Fruit fly (Drosophila melanogaster) whole organism, embryonic: ENCODE measurements around the gene Ubc4.
A peak's percentile ranks its signal among the peaks of the same experiment; 100 is the strongest.

Source experiments
- B-H2 ChIP-seq: fragments of 200-800 bp; sonication (Bioruptor generic); optimal IDR thresholded peaks from 2 replicates; lab custom pipeline; 2018; ENCODE audit warnings: missing biosample characterization, mild to moderate bottlenecking, missing genetic modification characterization
- CG10565 ChIP-seq: fragments of 200-800 bp; sonication (Bioruptor generic); optimal IDR thresholded peaks from 3 replicates; lab custom pipeline; 2016; ENCODE audit warnings: missing biosample characterization, mild to moderate bottlenecking, missing genetic modification characterization
- CG11695 ChIP-seq: fragments of 200-800 bp; sonication (Bioruptor generic); IDR thresholded peaks from 3 replicates; pipeline ENCODE4 v1.3.6; 2022; ENCODE audit warnings: missing biosample characterization, missing genetic modification characterization
- CG11723 ChIP-seq: fragments of 200-800 bp; sonication (Bioruptor generic); optimal IDR thresholded peaks from 2 replicates; lab custom pipeline; 2017; ENCODE audit warnings: missing biosample characterization, mild to moderate bottlenecking, missing genetic modification characterization
- CG12236 ChIP-seq: fragments of 200-800 bp; sonication (Bioruptor generic); optimal IDR thresholded peaks from 2 replicates; lab custom pipeline; 2016; ENCODE audit warnings: missing biosample characterization, missing genetic modification characterization
- CG13775 ChIP-seq: fragments of 200-800 bp; sonication (Bioruptor generic); optimal IDR thresholded peaks from 3 replicates; lab custom pipeline; 2017; ENCODE audit warnings: missing biosample characterization, mild to moderate bottlenecking, missing genetic modification characterization
- CG14014 ChIP-seq: fragments of 200-800 bp; sonication (Bioruptor generic); IDR thresholded peaks from 2 replicates; pipeline ENCODE4 v1.3.6; 2022; ENCODE audit warnings: missing biosample characterization, missing genetic modification characterization
- CG14050 ChIP-seq: fragments of 200-800 bp; sonication (Bioruptor generic); IDR thresholded peaks from 3 replicates; pipeline ENCODE4 v1.3.6; 2022; ENCODE audit warnings: missing biosample characterization, missing genetic modification characterization
- CG14667 ChIP-seq: fragments of 200-800 bp; sonication (Bioruptor generic); IDR thresholded peaks from 2 replicates; pipeline ENCODE4 v1.3.6; 2022; ENCODE audit warnings: missing biosample characterization, missing genetic modification characterization
- CG14965 ChIP-seq: fragments of 200-800 bp; sonication (Bioruptor generic); optimal IDR thresholded peaks from 2 replicates; lab custom pipeline; 2016; ENCODE audit warnings: missing biosample characterization, missing genetic modification characterization, borderline replicate concordance
- CG15269 ChIP-seq: fragments of 200-800 bp; sonication (Bioruptor generic); optimal IDR thresholded peaks from 2 replicates; lab custom pipeline; 2018; ENCODE audit warnings: missing biosample characterization, mild to moderate bottlenecking, missing genetic modification characterization, moderate library complexity
- CG17186 ChIP-seq: fragments of 200-800 bp; sonication (Bioruptor generic); optimal IDR thresholded peaks from 3 replicates; lab custom pipeline; 2017; ENCODE audit warnings: missing biosample characterization, missing genetic modification reagents, missing genetic modification characterization
- CG18476 ChIP-seq: fragments of 200-800 bp; sonication (Bioruptor generic); optimal IDR thresholded peaks from 2 replicates; lab custom pipeline; 2016; ENCODE audit warnings: missing biosample characterization, mild to moderate bottlenecking, missing genetic modification characterization
- CG30403 ChIP-seq: fragments of 200-800 bp; sonication (Bioruptor generic); optimal IDR thresholded peaks from 3 replicates; lab custom pipeline; 2016; ENCODE audit warnings: missing biosample characterization, missing genetic modification characterization
- CG34224 ChIP-seq: fragments of 200-800 bp; sonication (Bioruptor generic); IDR thresholded peaks from 3 replicates; pipeline ENCODE4 v1.3.6; 2022; ENCODE audit warnings: missing biosample characterization, missing genetic modification characterization; ENCODE audit not compliant: partially characterized antibody
- CG3726 ChIP-seq: fragments of 200-800 bp; sonication (Bioruptor generic); IDR thresholded peaks from 3 replicates; pipeline ENCODE4, ENCODE4 v1.3.6; 2022; ENCODE audit warnings: missing biosample characterization, missing genetic modification characterization
- CG4424 ChIP-seq: fragments of 200-800 bp; sonication (Bioruptor generic); optimal IDR thresholded peaks from 3 replicates; lab custom pipeline; 2016; ENCODE audit warnings: missing biosample characterization, missing genetic modification characterization
- CG5180 ChIP-seq: fragments of 200-800 bp; sonication (Bioruptor generic); optimal IDR thresholded peaks from 3 replicates; lab custom pipeline; 2017; ENCODE audit warnings: missing biosample characterization, missing genetic modification characterization, mild to moderate bottlenecking, moderate library complexity, missing genetic modification reagents
- CG6854 ChIP-seq: fragments of 200-800 bp; sonication (Bioruptor generic); optimal IDR thresholded peaks from 3 replicates; lab custom pipeline; 2017; ENCODE audit warnings: missing biosample characterization, mild to moderate bottlenecking, missing genetic modification characterization
- CG7745 ChIP-seq: fragments of 200-800 bp; sonication (Bioruptor generic); optimal IDR thresholded peaks from 2 replicates; lab custom pipeline; 2018; ENCODE audit warnings: missing biosample characterization, mild to moderate bottlenecking, missing genetic modification characterization, moderate library complexity
- CG8924 ChIP-seq: fragments of 200-800 bp; optimal IDR thresholded peaks from 3 replicates; lab custom pipeline; 2019; ENCODE audit warnings: missing biosample characterization, mild to moderate bottlenecking, missing genetic modification characterization, moderate library complexity
- CG9727 ChIP-seq: fragments of 200-800 bp; sonication (Bioruptor generic); optimal IDR thresholded peaks from 3 replicates; lab custom pipeline; 2017; ENCODE audit warnings: missing biosample characterization, mild to moderate bottlenecking, missing genetic modification characterization
- CTCF ChIP-seq: fragments of 200-800 bp; sonication (Bioruptor generic); optimal IDR thresholded peaks from 2 replicates; lab custom pipeline; 2017; ENCODE audit warnings: missing biosample characterization, mild to moderate bottlenecking, missing genetic modification characterization, moderate library complexity
- D19A ChIP-seq: fragments of 200-800 bp; optimal IDR thresholded peaks from 3 replicates; lab custom pipeline; 2019; ENCODE audit warnings: missing biosample characterization, mild to moderate bottlenecking, missing genetic modification characterization, moderate library complexity
- D19B ChIP-seq: fragments of 200-800 bp; sonication (Bioruptor generic); optimal IDR thresholded peaks from 2 replicates; lab custom pipeline; 2017; ENCODE audit warnings: missing biosample characterization, mild to moderate bottlenecking, missing genetic modification characterization
- Dref ChIP-seq: fragments of 200-800 bp; sonication (Bioruptor generic); IDR thresholded peaks from 2 replicates; pipeline ENCODE4 v1.3.6; 2022; ENCODE audit warnings: missing biosample characterization, missing genetic modification characterization
- Gug ChIP-seq: fragments of 200-800 bp; sonication (Bioruptor generic); IDR thresholded peaks from 4 replicates; pipeline ENCODE4 v1.3.6; 2022; ENCODE audit warnings: missing biosample characterization, missing genetic modification characterization
- HLH3B ChIP-seq: fragments of 200-800 bp; sonication (Bioruptor generic); IDR thresholded peaks from 2 replicates; pipeline ENCODE4 v1.3.6; 2022; ENCODE audit warnings: missing biosample characterization, missing genetic modification characterization
- HLHmδ ChIP-seq: fragments of 200-800 bp; sonication (Bioruptor generic); optimal IDR thresholded peaks from 2 replicates; lab custom pipeline; 2018; ENCODE audit warnings: missing biosample characterization, mild to moderate bottlenecking, missing genetic modification characterization, moderate library complexity
- Hr78 ChIP-seq, 2 experiments: fragments of 200-800 bp in 1 of 2; fragments of >200 bp in 1 of 2; sonication (Bioruptor generic) in 1 of 2; optimal IDR thresholded peaks; 2 replicates each; lab custom pipeline; 2017 to 2019; ENCODE audit warnings: missing biosample characterization in 2 of 2, missing genetic modification characterization in 2 of 2, mild to moderate bottlenecking in 1 of 2, moderate library complexity in 1 of 2
- Lpt ChIP-seq: fragments of >200 bp; optimal IDR thresholded peaks from 2 replicates; lab custom pipeline; 2018; ENCODE audit warnings: missing biosample characterization, missing genetic modification characterization
- Mrtf ChIP-seq: fragments of 200-800 bp; sonication (Bioruptor generic); IDR thresholded peaks from 3 replicates; pipeline ENCODE4 v1.3.6; 2022; ENCODE audit warnings: missing biosample characterization, missing genetic modification characterization
- Side ChIP-seq: fragments of 200-800 bp; sonication (Bioruptor generic); optimal IDR thresholded peaks from 2 replicates; lab custom pipeline; 2016; ENCODE audit warnings: missing biosample characterization, missing genetic modification characterization
- Taf1 ChIP-seq: fragments of 200-800 bp; sonication (Bioruptor generic); IDR thresholded peaks from 2 replicates; pipeline ENCODE4 v1.3.6; 2022; ENCODE audit warnings: missing biosample characterization, missing genetic modification characterization
- bbx ChIP-seq: fragments of 200-800 bp; sonication (Bioruptor generic); IDR thresholded peaks from 2 replicates; pipeline ENCODE4 v1.3.6; 2022; ENCODE audit warnings: missing biosample characterization, missing genetic modification characterization; ENCODE audit not compliant: partially characterized antibody
- btn ChIP-seq: fragments of 200-800 bp; sonication (Bioruptor generic); optimal IDR thresholded peaks from 2 replicates; lab custom pipeline; 2016; ENCODE audit warnings: missing biosample characterization, missing genetic modification characterization
- cato ChIP-seq: fragments of 200-800 bp; sonication (Bioruptor generic); optimal IDR thresholded peaks from 2 replicates; lab custom pipeline; 2016; ENCODE audit warnings: missing biosample characterization, missing genetic modification characterization, borderline replicate concordance
- cwo ChIP-seq: fragments of 200-800 bp; sonication (Bioruptor generic); optimal IDR thresholded peaks from 3 replicates; lab custom pipeline; 2017; ENCODE audit warnings: missing biosample characterization, missing genetic modification characterization, mild to moderate bottlenecking, moderate library complexity, missing genetic modification reagents
- dpn ChIP-seq, 2 experiments: fragments of 200-800 bp; sonication (Bioruptor generic); optimal IDR thresholded peaks; 3 replicates each; lab custom pipeline; 2016; ENCODE audit warnings: missing biosample characterization in 2 of 2, missing genetic modification characterization in 2 of 2
- en ChIP-seq: fragments of 200-800 bp; sonication (Bioruptor generic); optimal IDR thresholded peaks from 2 replicates; lab custom pipeline; 2016; ENCODE audit warnings: missing biosample characterization, missing genetic modification characterization
- fd102C ChIP-seq: fragments of 200-800 bp; sonication (Bioruptor generic); optimal IDR thresholded peaks from 2 replicates; lab custom pipeline; 2018; ENCODE audit warnings: missing biosample characterization, mild to moderate bottlenecking, missing genetic modification characterization, moderate library complexity
- fd3F ChIP-seq: fragments of 200-800 bp; sonication (Bioruptor generic); optimal IDR thresholded peaks from 2 replicates; lab custom pipeline; 2018; ENCODE audit warnings: missing biosample characterization, mild to moderate bottlenecking, missing genetic modification characterization, moderate library complexity
- gcm ChIP-seq: fragments of 200-800 bp; sonication (Bioruptor generic); optimal IDR thresholded peaks from 2 replicates; lab custom pipeline; 2019; ENCODE audit warnings: missing biosample characterization, mild to moderate bottlenecking, missing genetic modification characterization, moderate library complexity
- grn ChIP-seq: fragments of 200-800 bp; sonication (Bioruptor generic); optimal IDR thresholded peaks from 3 replicates; lab custom pipeline; 2017; ENCODE audit warnings: missing biosample characterization, missing genetic modification characterization
- gsb-n ChIP-seq: fragments of 200-800 bp; sonication (Bioruptor generic); optimal IDR thresholded peaks from 3 replicates; lab custom pipeline; 2018; ENCODE audit warnings: missing biosample characterization, mild to moderate bottlenecking, missing genetic modification characterization
- ind ChIP-seq: fragments of 200-800 bp; sonication (Bioruptor generic); optimal IDR thresholded peaks from 3 replicates; lab custom pipeline; 2016; ENCODE audit warnings: missing biosample characterization, missing genetic modification characterization
- knrl ChIP-seq: fragments of 200-800 bp; sonication (Bioruptor generic); IDR thresholded peaks from 3 replicates; pipeline ENCODE4 v1.3.6; 2022; ENCODE audit warnings: missing biosample characterization, missing genetic modification characterization; ENCODE audit not compliant: partially characterized antibody
- sob ChIP-seq: fragments of 200-800 bp; sonication (Bioruptor generic); IDR thresholded peaks from 2 replicates; pipeline ENCODE4 v1.3.6; 2022; ENCODE audit warnings: missing biosample characterization, missing genetic modification characterization
- stwl ChIP-seq: fragments of 200-800 bp; sonication (Bioruptor generic); optimal IDR thresholded peaks from 3 replicates; lab custom pipeline; 2018; ENCODE audit warnings: missing biosample characterization, mild to moderate bottlenecking, missing genetic modification characterization, moderate library complexity
- tgo ChIP-seq: fragments of 200-800 bp; sonication (Bioruptor generic); IDR thresholded peaks from 3 replicates; pipeline ENCODE4 v1.3.6; 2022; ENCODE audit warnings: missing biosample characterization, missing genetic modification characterization

Ubc4 gene

dm6 chr3L:9692892-9693551 is 5.1 kb upstream of the Ubc4 start (continued):
- TF ChIP-seq D19A (peak; percentile 99), gsb-n (tag; lab: Kevin White, UChicago) (peak; percentile 90), HLH3B (peak; percentile 88; the same call in 1 of the 2 replicates), CG14667 (GFP tag; lab: Robert Waterston, UW) (peak; percentile 79), grn (GFP tag; lab: Kevin White, UChicago) (peak; percentile 62), bbx (GFP tag; lab: Robert Waterston, UW) (no peak), CG5180 (GFP tag; lab: Kevin White, UChicago) (peak; percentile 89), D19B (peak; percentile 99), Lpt (GFP tag; lab: Kevin White, UChicago) (no peak), knrl (GFP tag; lab: Robert Waterston, UW) (no peak), Hr78 (GFP tag; optimal IDR thresholded peaks at IDR 0.05; lab: Kevin White, UChicago) (peak in 1 of 2 experiments; percentile 91), CG17186 (GFP tag; lab: Kevin White, UChicago) (peak; percentile 74), CG34224 (GFP tag; lab: Robert Waterston, UW) (no peak), CG6854 (GFP tag; lab: Kevin White, UChicago) (peak; percentile 95), stwl (tag; lab: Kevin White, UChicago) (no peak), tgo (GFP tag; lab: Robert Waterston, UW) (peak; percentile 91), CG4424 (peak; percentile 97), CG14050 (GFP tag; lab: Robert Waterston, UW) (peak; percentile 72), CG11695 (GFP tag; lab: Robert Waterston, UW) (peak; percentile 93), Dref (no peak), fd102C (GFP tag; lab: Kevin White, UChicago) (peak; percentile 16), gcm (peak; percentile 85), CG10565 (peak; percentile 88), CTCF (GFP tag; lab: Kevin White, UChicago) (peak; percentile 52), CG11723 (GFP tag; lab: Kevin White, UChicago) (peak; percentile 95), CG14014 (GFP tag; lab: Robert Waterston, UW) (peak; percentile 86), CG13775 (peak; percentile 97), CG9727 (peak; percentile 98), CG18476 (GFP tag; lab: Kevin White, UChicago) (peak; percentile 97), CG3726 (peak; percentile 86), CG14965 (GFP tag; lab: Kevin White, UChicago) (peak; percentile 77), dpn (GFP tag; optimal IDR thresholded peaks at IDR 0.05; lab: Kevin White, UChicago) (peak; percentile 96 to 98), ind (GFP tag; lab: Kevin White, UChicago) (peak; percentile 96), CG8924 (tag; lab: Kevin White, UChicago) (peak; percentile 97), CG12236 (GFP tag; lab: Kevin White, UChicago) (peak; percentile 94), sob (GFP tag; lab: Robert Waterston, UW) (peak; percentile 92), en (GFP tag; lab: Kevin White, UChicago) (peak; percentile 94), CG7745 (tag; lab: Kevin White, UChicago) (no peak), cwo (GFP tag; lab: Kevin White, UChicago) (peak; percentile 97), cato (peak; percentile 96), Gug (GFP tag; lab: Robert Waterston, UW) (peak; percentile 91), Side (peak; percentile 97), CG30403 (peak; percentile 99), Mrtf (GFP tag; lab: Robert Waterston, UW) (peak; percentile 87), Taf1 (GFP tag; lab: Robert Waterston, UW) (peak; percentile 76), B-H2 (peak; percentile 87), btn (GFP tag; lab: Kevin White, UChicago) (peak; percentile 90), HLHmδ (GFP tag; lab: Kevin White, UChicago) (no peak), fd3F (peak; percentile 93), CG15269 (tag; lab: Kevin White, UChicago) (peak; percentile 96)
